Worm (Caenorhabditis elegans) whole organism, L1 larva: ENCODE data around the gene nhr-26.

Experiments
- C04F5.9 ChIP-seq: sonication (generic microtip); optimal IDR thresholded peaks from 2 replicates; lab custom pipeline; 2016; ENCODE audit warnings: missing genetic modification characterization, missing compliant biosample characterization
- C16A3.4 ChIP-seq: fragments of 150-350 bp; optimal IDR thresholded peaks from 2 replicates; lab custom pipeline; 2014; ENCODE audit warnings: missing biosample characterization, missing genetic modification characterization
- C34B4.2 ChIP-seq: sonication (generic microtip); optimal IDR thresholded peaks from 2 replicates; lab custom pipeline; 2017; ENCODE audit warnings: mild to moderate bottlenecking, missing genetic modification characterization, missing compliant biosample characterization
- blmp-1 ChIP-seq: fragments of 150-350 bp; optimal IDR thresholded peaks from 2 replicates; lab custom pipeline; 2014; ENCODE audit warnings: missing biosample characterization, missing genetic modification characterization
- ceh-88 ChIP-seq: fragments of 200-800 bp; sonication (Bioruptor generic); IDR thresholded peaks from 2 replicates; pipeline ENCODE4 v1.3.6; 2022; ENCODE audit warnings: missing genetic modification characterization, missing compliant biosample characterization
- ces-1 ChIP-seq: fragments of 150-350 bp; optimal IDR thresholded peaks from 2 replicates; lab custom pipeline; 2014; ENCODE audit warnings: missing biosample characterization, missing genetic modification reagents, missing genetic modification characterization
- dsc-1 ChIP-seq: sonication (generic microtip); optimal IDR thresholded peaks from 2 replicates; lab custom pipeline; 2016; ENCODE audit warnings: mild to moderate bottlenecking, missing genetic modification characterization, missing compliant biosample characterization
- efl-1 ChIP-seq, 4 experiments: fragments of 150-350 bp; optimal IDR thresholded peaks in 3 of 4; peaks in 1 of 4; 1 replicate in 1 of 4; 2 replicates in 3 of 4; lab custom pipeline; 2014; ENCODE audit warnings: missing biosample characterization in 2 of 4, missing genetic modification characterization in 2 of 4, missing genetic modification reagents in 2 of 4
- elt-2 ChIP-seq: sonication (generic microtip); optimal IDR thresholded peaks from 2 replicates; lab custom pipeline; 2016; ENCODE audit warnings: missing genetic modification characterization, mild to moderate bottlenecking, inconsistent platforms, missing compliant biosample characterization, missing genetic modification reagents
- elt-3 ChIP-seq, 6 experiments: fragments of 150-350 bp in 1 of 6; sonication (generic microtip); optimal IDR thresholded peaks; 2 replicates each; lab custom pipeline; 2017 to 2018; ENCODE audit warnings: missing biosample characterization in 6 of 6, missing genetic modification characterization in 6 of 6, inconsistent platforms in 1 of 6
- hpl-2 ChIP-seq: fragments of 150-350 bp; optimal IDR thresholded peaks from 2 replicates; lab custom pipeline; 2014; ENCODE audit warnings: missing biosample characterization, missing genetic modification reagents, missing genetic modification characterization
- lin-15B ChIP-seq: fragments of 150-350 bp; sonication (generic microtip); optimal IDR thresholded peaks from 3 replicates; lab custom pipeline; 2014; ENCODE audit warnings: missing biosample characterization, missing genetic modification characterization
- mep-1 ChIP-seq: fragments of 150-350 bp; optimal IDR thresholded peaks from 2 replicates; lab custom pipeline; 2014; ENCODE audit warnings: missing biosample characterization, missing genetic modification characterization
- nhr-11 ChIP-seq: fragments of 150-350 bp; optimal IDR thresholded peaks from 2 replicates; lab custom pipeline; 2014; ENCODE audit warnings: missing biosample characterization, missing genetic modification characterization
- nhr-19 ChIP-seq: fragments of 200-800 bp; sonication (Bioruptor generic); conservative IDR thresholded peaks from 2 replicates; pipeline ENCODE4 v1.3.6; 2022; ENCODE audit warnings: missing genetic modification characterization, missing compliant biosample characterization
- nhr-47 ChIP-seq: sonication (generic microtip); optimal IDR thresholded peaks from 2 replicates; lab custom pipeline; 2016; ENCODE audit warnings: mild to moderate bottlenecking, missing genetic modification characterization, moderate library complexity, missing compliant biosample characterization
- snu-23 ChIP-seq: sonication (generic microtip); optimal IDR thresholded peaks from 2 replicates; lab custom pipeline; 2016; ENCODE audit warnings: missing genetic modification characterization, missing compliant biosample characterization
- sup-37 ChIP-seq: fragments of 200-800 bp; sonication (Bioruptor generic); optimal IDR thresholded peaks from 2 replicates; lab custom pipeline; 2018; ENCODE audit warnings: mild to moderate bottlenecking, missing genetic modification characterization, missing compliant biosample characterization
- unc-130 ChIP-seq: fragments of 150-350 bp; optimal IDR thresholded peaks from 2 replicates; lab custom pipeline; 2017; ENCODE audit warnings: missing biosample characterization, missing genetic modification characterization, inconsistent platforms
- unc-30 ChIP-seq: sonication (generic microtip); optimal IDR thresholded peaks from 2 replicates; lab custom pipeline; 2017; ENCODE audit warnings: missing biosample characterization, missing genetic modification characterization
- ztf-11 ChIP-seq, 2 experiments: sonication (generic microtip); optimal IDR thresholded peaks; 2 replicates each; lab custom pipeline; 2016 to 2017; ENCODE audit warnings: missing genetic modification characterization in 2 of 2, missing biosample characterization in 1 of 2, missing compliant biosample characterization in 1 of 2
- ztf-4 ChIP-seq: fragments of 150-350 bp; optimal IDR thresholded peaks from 2 replicates; lab custom pipeline; 2014; ENCODE audit warnings: missing biosample characterization, missing genetic modification characterization

Gene nhr-26

ce11 chrX:12661091-12661526 lies 39.2 kb downstream of the nhr-26 start (continued):
- TF ChIP-seq ztf-11 (tag; optimal IDR thresholded peaks at IDR 0.05; lab: Kevin White, UChicago) (peak in 1 of 2 experiments; percentile 21), C34B4.2 (tag; lab: Kevin White, UChicago) (no peak), nhr-47 (tag; lab: Kevin White, UChicago) (peak; percentile 67), elt-2 (tag; lab: Kevin White, UChicago) (peak; percentile 36), C04F5.9 (tag; lab: Kevin White, UChicago) (no peak), hpl-2 (GFP tag; lab: Kevin White, UChicago) (no peak), unc-130 (peak; percentile 13), lin-15B (tag; lab: Kevin White, UChicago) (no peak), ces-1 (GFP tag; lab: Kevin White, UChicago) (no peak), efl-1 (optimal IDR thresholded peaks at IDR 0.05; lab: Kevin White, UChicago) (peak in 1 of 2 experiments; percentile 16), efl-1 (GFP tag; optimal IDR thresholded peaks at IDR 0.05 in 1 of 2; lab: Kevin White, UChicago) (peak in 1 of 2 experiments; percentile 80), nhr-11 (tag; lab: Kevin White, UChicago) (no peak)

- TF ChIP-seq unc-30: no peak
- no peak for TF ChIP-seq mep-1 (tag; lab: Kevin White, UChicago)
- TF ChIP-seq ceh-88: no peak
These were observed 40.5 kb downstream of the nhr-26 start, which contains the start of gene C02B4.3 for ce11 chrX:12659814-12660213. C02B4.3 (minus strand) TSS chrX:12659847.

- TF ChIP-seq blmp-1 (tag; lab: Kevin White, UChicago) (peak; percentile 41), nhr-19 (no peak)
These were observed 43.7 kb downstream of the nhr-26 start for ce11 chrX:12656420-12657033.

ce11 chrX:12655339-12655875 lies 44.9 kb downstream of the nhr-26 start:
- TF ChIP-seq elt-2 (tag; lab: Kevin White, UChicago): no peak
- TF ChIP-seq C16A3.4 (tag; lab: Kevin White, UChicago): no peak
- TF ChIP-seq sup-37 (GFP tag; lab: Kevin White, UChicago): no peak
- TF ChIP-seq ztf-4 (tag; lab: Kevin White, UChicago): no peak

ce11 chrX:12646546-12647167 lies 53.6 kb downstream of the nhr-26 start, which contains the start of gene zmp-5:
zmp-5 (plus strand) TSS chrX:12647117.
- TF ChIP-seq elt-3 (tag; optimal IDR thresholded peaks at IDR 0.05; lab: Kevin White, UChicago): no peak
- peak; percentile 44 for TF ChIP-seq dsc-1 (tag; lab: Kevin White, UChicago)
- TF ChIP-seq efl-1 (optimal IDR thresholded peaks at IDR 0.05; lab: Kevin White, UChicago): no peak
- TF ChIP-seq efl-1 (GFP tag; optimal IDR thresholded peaks at IDR 0.05 in 1 of 2; lab: Kevin White, UChicago): peak in 1 of 2 experiments; percentile 65

ce11 chrX:12645846-12646245 lies 54.4 kb downstream of the nhr-26 start:
- peak; percentile 42 for TF ChIP-seq blmp-1 (tag; lab: Kevin White, UChicago)
- TF ChIP-seq snu-23 (GFP tag; lab: Kevin White, UChicago): no peak
